Fruit fly (Drosophila melanogaster): ENCODE results near the gene CG42718.

Gene CG42718

dm6 chr3L:16321172-16321571 is at the start of gene CG42718:
TSS of gene CG42718 (minus strand) at chr3L:16321272.
- TF ChIP-seq CTCF (optimal IDR thresholded peaks at IDR 0.05) (no peak), CG8478 (optimal IDR thresholded peaks at IDR 0.05) (no peak)

- TF ChIP-seq CG8478 (optimal IDR thresholded peaks at IDR 0.05) (no peak), CTCF (optimal IDR thresholded peaks at IDR 0.05) (no peak)
Observed at dm6 chr3L:16369526-16369925, 48.5 kb upstream of the CG42718 start, which contains the start of gene CG18814. TSS of gene CG18814 (plus strand) at chr3L:16369826.

dm6 chr3L:16368199-16368598 is 47.1 kb upstream of the CG42718 start, which contains the start of gene CG4842:
TSS of gene CG4842 (plus strand) at chr3L:16368389.
- TF ChIP-seq CTCF (optimal IDR thresholded peaks at IDR 0.05), result no peak
- no peak for TF ChIP-seq CG8478 (optimal IDR thresholded peaks at IDR 0.05)

DNA sequence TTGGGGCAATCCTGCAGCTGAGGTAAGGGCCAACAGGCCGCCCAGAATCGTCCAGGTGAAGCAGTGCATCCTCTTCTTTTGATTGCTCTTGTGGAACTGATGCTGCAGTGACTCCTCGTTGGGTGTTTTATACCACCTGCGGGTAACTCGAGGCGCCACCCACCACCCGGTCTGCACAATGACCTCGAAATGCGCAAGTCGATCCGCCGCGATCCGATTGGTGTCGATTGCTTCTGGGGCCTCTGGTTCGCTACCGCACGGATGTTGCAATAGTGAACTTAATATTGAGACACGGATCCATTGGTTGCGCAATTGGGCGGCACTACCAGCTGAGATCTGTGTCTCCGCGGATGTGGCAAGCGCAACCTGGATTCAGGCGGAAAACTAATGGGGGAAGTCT is 46.2 kb upstream of the CG42718 start, which contains the start of gene Cpr72Ec:
Cpr72Ec (minus strand) TSS at position 101 of the 400 bp plus-strand sequence.
- no peak for TF ChIP-seq CG8478 (optimal IDR thresholded peaks at IDR 0.05)
- TF ChIP-seq CTCF (optimal IDR thresholded peaks at IDR 0.05), result no peak

DNA sequence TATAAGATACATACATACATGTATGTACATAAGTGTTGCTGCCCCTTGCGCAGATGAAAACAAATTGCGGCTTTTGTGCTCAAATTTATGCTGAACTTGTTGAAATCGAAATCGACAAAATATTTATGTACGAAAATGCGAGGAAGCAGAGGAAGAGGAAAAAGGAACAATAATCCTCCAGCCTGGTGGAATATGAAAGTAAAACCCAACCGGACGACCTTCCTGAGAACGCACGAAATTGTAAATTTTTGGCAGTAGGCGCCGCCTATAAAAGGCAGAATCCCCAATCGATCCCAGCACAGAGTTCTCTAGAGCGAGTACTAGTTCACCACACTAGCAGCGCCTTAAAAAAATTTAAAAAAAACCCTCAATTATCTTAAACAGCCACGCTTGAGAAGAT is 43.5 kb upstream of the CG42718 start, which contains the start of gene Cpr72Eb:
Cpr72Eb (plus strand) TSS at position 301 of the 400 bp plus-strand sequence.
- TF ChIP-seq CG8478 (optimal IDR thresholded peaks at IDR 0.05) (no peak), CTCF (optimal IDR thresholded peaks at IDR 0.05) (no peak)

- no peak for TF ChIP-seq CG8478 (optimal IDR thresholded peaks at IDR 0.05)
- TF ChIP-seq CTCF (optimal IDR thresholded peaks at IDR 0.05), result no peak
Observed at dm6 chr3L:16364182-16364581, 43.1 kb upstream of the CG42718 start.

dm6 chr3L:16362119-16362653 is 41.1 kb upstream of the CG42718 start, which contains the start of gene Cpr72Ea:
TSS of gene Cpr72Ea (plus strand) at chr3L:16362603.
- TF ChIP-seq CTCF (optimal IDR thresholded peaks at IDR 0.05), result no peak
- TF ChIP-seq CG8478 (optimal IDR thresholded peaks at IDR 0.05), result no peak

- TF ChIP-seq CG8478 (optimal IDR thresholded peaks at IDR 0.05), result no peak
- no peak for TF ChIP-seq CTCF (optimal IDR thresholded peaks at IDR 0.05)
Observed at dm6 chr3L:16361200-16361815, 40.2 kb upstream of the CG42718 start.

dm6 chr3L:16359795-16360194 is 38.7 kb upstream of the CG42718 start:
- no peak for TF ChIP-seq CTCF (optimal IDR thresholded peaks at IDR 0.05)
- TF ChIP-seq CG8478 (optimal IDR thresholded peaks at IDR 0.05), result no peak

dm6 chr3L:16359219-16359748 is 38.2 kb upstream of the CG42718 start, which contains the start of gene ringer:
TSS of gene ringer (minus strand) at chr3L:16359428.
- TF ChIP-seq CG8478 (optimal IDR thresholded peaks at IDR 0.05) (no peak), CTCF (optimal IDR thresholded peaks at IDR 0.05) (no peak)

DNA sequence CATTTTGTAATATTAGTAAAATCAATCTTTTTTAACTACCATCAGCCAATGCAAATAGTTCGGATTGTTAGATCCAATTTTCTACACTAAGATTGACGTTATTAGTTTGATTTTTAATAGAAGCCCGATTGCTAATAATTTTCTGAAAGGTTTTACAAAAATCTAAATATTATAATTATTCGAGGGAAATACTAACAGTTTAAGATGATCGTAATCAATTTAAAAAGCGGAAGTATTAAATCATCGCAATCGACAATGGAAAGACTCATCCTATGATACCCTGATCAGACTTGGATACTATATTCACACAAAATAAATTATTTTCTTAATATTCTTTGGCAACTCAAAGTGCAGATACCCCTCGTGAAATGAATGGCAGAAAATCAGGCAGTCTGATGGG is 36.8 kb upstream of the CG42718 start:
- TF ChIP-seq CTCF (optimal IDR thresholded peaks at IDR 0.05) (no peak), CG8478 (optimal IDR thresholded peaks at IDR 0.05) (no peak)

DNA sequence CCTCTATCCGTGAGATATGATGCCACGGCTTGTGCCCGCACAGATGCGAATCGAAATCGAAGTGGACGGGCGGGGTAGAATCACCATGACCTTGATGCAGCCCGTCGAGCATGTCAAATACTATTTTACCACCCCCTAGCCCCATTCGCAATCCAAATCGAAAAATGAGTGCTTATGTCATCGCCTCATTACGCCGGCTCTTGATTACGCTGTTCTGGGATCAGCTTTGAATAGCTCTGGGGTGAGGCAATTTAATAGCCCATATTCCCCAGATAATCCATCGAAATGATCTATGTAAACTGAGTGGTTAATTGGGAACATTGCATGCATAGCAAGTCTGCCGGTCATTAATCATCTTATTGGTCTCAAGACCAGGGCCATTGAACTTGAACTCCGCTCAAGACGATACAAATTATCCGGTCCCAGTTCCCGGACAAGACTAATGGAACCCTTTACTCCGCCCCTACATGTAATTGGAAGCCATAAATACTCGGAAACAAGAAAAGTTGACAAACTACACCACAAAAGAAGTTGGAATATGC is 36.2 kb upstream of the CG42718 start:
- no peak for TF ChIP-seq CG8478 (optimal IDR thresholded peaks at IDR 0.05)
- TF ChIP-seq CTCF (optimal IDR thresholded peaks at IDR 0.05), result no peak

- TF ChIP-seq CG8478 (optimal IDR thresholded peaks at IDR 0.05) (no peak), CTCF (optimal IDR thresholded peaks at IDR 0.05) (no peak)
Observed at dm6 chr3L:16356171-16356765, 35.2 kb upstream of the CG42718 start.

DNA sequence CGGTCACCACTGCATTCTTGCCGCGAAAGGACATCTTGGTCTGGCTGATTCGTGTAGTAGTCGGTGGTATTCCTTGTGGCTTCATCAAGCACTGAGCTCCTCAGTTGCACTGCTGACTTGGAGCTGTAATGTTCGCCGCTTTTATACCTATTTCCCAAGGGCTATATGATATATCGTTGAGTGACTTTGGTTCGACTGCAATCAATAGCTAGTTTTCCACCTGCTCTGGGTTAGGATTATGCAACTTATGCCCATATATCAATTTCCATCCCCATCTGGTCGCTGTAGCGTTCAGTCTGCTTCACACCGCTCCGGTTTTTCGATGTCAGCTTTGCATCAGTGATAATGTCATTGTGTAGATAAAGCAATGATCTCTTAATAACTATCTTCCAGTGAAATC is 33.1 kb upstream of the CG42718 start, which contains the start of gene Pdh:
Pdh (minus strand) TSS at position 101 of the 400 bp plus-strand sequence.
- TF ChIP-seq CTCF (optimal IDR thresholded peaks at IDR 0.05) (no peak), CG8478 (optimal IDR thresholded peaks at IDR 0.05) (no peak)

DNA sequence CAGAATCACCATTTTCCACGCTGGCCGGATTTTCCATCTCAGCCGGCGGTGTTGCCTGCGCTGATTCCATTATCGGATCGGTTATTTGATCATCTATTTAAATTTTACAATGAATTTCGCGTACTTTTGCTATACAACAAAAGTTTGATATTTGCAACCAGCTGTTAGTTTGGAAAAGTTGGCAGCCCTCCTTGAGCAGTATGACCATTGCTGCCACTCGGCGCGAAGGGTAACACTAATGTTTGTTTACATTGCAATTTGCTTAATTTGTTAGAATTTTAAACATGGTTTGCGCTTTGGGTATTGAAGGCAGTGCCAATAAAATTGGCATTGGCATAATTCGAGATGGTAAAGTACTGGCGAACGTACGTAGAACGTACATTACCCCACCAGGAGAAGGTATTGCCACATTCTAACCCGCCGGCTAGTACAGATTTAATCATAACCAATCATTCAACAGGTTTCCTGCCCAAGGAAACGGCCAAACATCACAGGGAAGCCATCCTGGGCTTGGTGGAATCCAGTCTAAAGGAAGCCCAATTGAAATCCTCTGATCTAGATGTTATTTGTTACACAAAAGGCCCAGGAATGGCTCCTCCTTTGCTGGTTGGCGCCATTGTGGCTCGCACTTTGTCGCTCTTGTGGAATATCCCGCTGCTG is 30.8 kb upstream of the CG42718 start, which contains the start of the genes Golgin104 and Tcs3:
Golgin104 (minus strand) TSS at position 182 of the 660 bp plus-strand sequence.
Tcs3 (plus strand) TSS at position 222 of the 660 bp plus-strand sequence.
- TF ChIP-seq CG8478 (optimal IDR thresholded peaks at IDR 0.05), result no peak
- TF ChIP-seq CTCF (optimal IDR thresholded peaks at IDR 0.05), result no peak
